Fruit fly (Drosophila melanogaster): Measurements from ENCODE around the gene Snx17.
A peak's percentile ranks its signal among the peaks of the same experiment; 100 is the strongest.

The Snx17 gene

DNA sequence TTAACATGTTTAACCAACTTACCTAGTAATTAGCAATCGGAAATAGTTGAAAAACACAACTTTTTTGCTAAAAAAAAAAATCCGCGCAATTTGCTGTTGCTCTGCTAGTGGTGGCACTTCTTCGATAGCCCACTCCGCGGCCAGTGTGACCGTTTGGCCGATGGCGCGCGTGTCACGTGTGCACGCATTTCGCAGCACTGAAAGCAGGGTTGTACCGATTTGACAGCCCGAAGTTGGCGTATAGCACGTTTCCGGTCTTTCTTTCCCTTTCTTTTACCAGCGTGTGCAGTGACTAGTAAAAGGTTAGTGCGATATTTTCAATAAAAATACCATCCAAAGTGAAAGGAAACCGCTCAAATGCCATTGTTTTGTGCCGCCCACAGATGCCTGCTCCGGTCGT is 5.9 kb downstream of the Snx17 start, which contains the start of the genes Ripalpha and RpL7 (continued):
- TF ChIP-seq Rel (GFP tag; optimal IDR thresholded peaks at IDR 0.05) (peak; percentile 58), Rel (tag; optimal IDR thresholded peaks at IDR 0.05) (peak; percentile 81), Hnf4 (GFP tag; optimal IDR thresholded peaks at IDR 0.05) (peak; percentile 96), br (GFP tag; optimal IDR thresholded peaks at IDR 0.05) (peak; percentile 98), Myc (optimal IDR thresholded peaks at IDR 0.05) (peak; percentile 77), N (GFP tag; optimal IDR thresholded peaks at IDR 0.05) (no peak), brk (GFP tag; optimal IDR thresholded peaks at IDR 0.05) (peak; percentile 87), CG32264 (GFP tag; optimal IDR thresholded peaks at IDR 0.05) (peak; percentile 93)

DNA sequence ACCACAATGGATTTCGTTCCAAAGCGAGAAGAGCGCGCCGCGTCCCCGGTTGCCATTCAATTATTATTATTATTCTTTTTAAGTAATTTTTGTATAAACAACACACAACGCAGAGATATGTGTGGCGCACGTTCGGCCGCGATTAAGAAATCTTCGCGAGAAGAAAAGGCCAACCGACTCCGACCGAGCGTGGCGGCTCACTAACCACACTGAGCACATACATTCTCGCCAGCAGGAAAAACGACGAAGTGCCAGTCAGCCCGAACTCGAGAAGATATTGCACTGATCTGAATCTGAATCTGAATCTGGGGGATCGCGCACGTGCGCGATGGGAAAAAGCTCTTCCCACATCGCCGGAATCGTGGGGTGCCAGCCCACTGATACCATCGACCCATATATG is 7.8 kb downstream of the Snx17 start, which contains the start of gene Sur:
TSS of gene Sur (minus strand) at position 207 of the 400 bp plus-strand sequence.
- TF ChIP-seq woc (GFP tag; optimal IDR thresholded peaks at IDR 0.05): no peak
- TF ChIP-seq Mio (GFP tag; optimal IDR thresholded peaks at IDR 0.05): no peak
- TF ChIP-seq h (GFP tag; optimal IDR thresholded peaks at IDR 0.05): no peak
- no peak for TF ChIP-seq Hnf4 (GFP tag; optimal IDR thresholded peaks at IDR 0.05)
- TF ChIP-seq Sp1 (GFP tag; optimal IDR thresholded peaks at IDR 0.05): no peak
- TF ChIP-seq br (GFP tag; optimal IDR thresholded peaks at IDR 0.05): no peak
- TF ChIP-seq Hr83 (GFP tag; optimal IDR thresholded peaks at IDR 0.05; ENCODE audit: poor library complexity, severe bottlenecking): no peak
- TF ChIP-seq ey (GFP tag; optimal IDR thresholded peaks at IDR 0.05): no peak
- no peak for TF ChIP-seq fru (GFP tag; optimal IDR thresholded peaks at IDR 0.05)
- no peak for TF ChIP-seq lola (GFP tag; optimal IDR thresholded peaks at IDR 0.05)
- no peak for TF ChIP-seq CG32264 (GFP tag; optimal IDR thresholded peaks at IDR 0.05)
- no peak for TF ChIP-seq rgr (GFP tag; optimal IDR thresholded peaks at IDR 0.05)
- TF ChIP-seq foxo (GFP tag; optimal IDR thresholded peaks at IDR 0.05): no peak
- TF ChIP-seq Abd-B (GFP tag; optimal IDR thresholded peaks at IDR 0.05): no peak

DNA sequence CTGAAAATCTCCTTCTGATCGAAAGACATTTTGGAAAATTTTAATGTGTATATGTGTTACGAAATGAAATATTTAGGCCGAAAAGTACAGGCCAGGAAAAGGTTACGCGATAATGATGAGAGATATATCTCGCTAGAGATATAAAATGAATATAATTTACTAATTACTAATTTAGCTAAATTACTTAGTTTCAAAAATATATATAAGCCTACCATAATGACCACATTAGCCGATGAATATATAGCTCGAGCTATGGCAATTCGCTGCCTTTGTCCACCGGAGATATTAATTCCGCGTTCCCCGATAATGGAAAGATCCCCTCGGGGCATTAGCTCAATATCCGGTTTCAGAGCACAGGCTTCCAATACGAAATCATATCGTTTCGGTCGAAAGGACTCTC is 15.4 kb downstream of the Snx17 start, which contains the start of gene Fum4:
TSS of gene Fum4 (minus strand) at position 101 of the 400 bp plus-strand sequence.
- no peak for TF ChIP-seq CG32264 (GFP tag; optimal IDR thresholded peaks at IDR 0.05)
- TF ChIP-seq Hr83 (GFP tag; optimal IDR thresholded peaks at IDR 0.05; ENCODE audit: poor library complexity, severe bottlenecking): no peak
- TF ChIP-seq brk (GFP tag; optimal IDR thresholded peaks at IDR 0.05): no peak
- no peak for TF ChIP-seq ey (GFP tag; optimal IDR thresholded peaks at IDR 0.05)
- TF ChIP-seq fru (GFP tag; optimal IDR thresholded peaks at IDR 0.05): no peak
- no peak for TF ChIP-seq foxo (GFP tag; optimal IDR thresholded peaks at IDR 0.05)
- TF ChIP-seq Rel (GFP tag; optimal IDR thresholded peaks at IDR 0.05): no peak
- no peak for TF ChIP-seq Rel (tag; optimal IDR thresholded peaks at IDR 0.05)
- TF ChIP-seq usp (GFP tag; optimal IDR thresholded peaks at IDR 0.05): no peak
- TF ChIP-seq Dif (GFP tag; optimal IDR thresholded peaks at IDR 0.05; ENCODE audit: partially characterized antibody): no peak
- no peak for TF ChIP-seq rgr (GFP tag; optimal IDR thresholded peaks at IDR 0.05)
- TF ChIP-seq CG9705 (GFP tag; optimal IDR thresholded peaks at IDR 0.05): no peak
- no peak for TF ChIP-seq Myc (optimal IDR thresholded peaks at IDR 0.05)
- TF ChIP-seq Vsx2 (GFP tag; optimal IDR thresholded peaks at IDR 0.05; ENCODE audit: partially characterized antibody): no peak
- TF ChIP-seq jim (GFP tag; optimal IDR thresholded peaks at IDR 0.05): no peak
- TF ChIP-seq tai (GFP tag; optimal IDR thresholded peaks at IDR 0.05): no peak
- no peak for TF ChIP-seq lola (GFP tag; optimal IDR thresholded peaks at IDR 0.05)

DNA sequence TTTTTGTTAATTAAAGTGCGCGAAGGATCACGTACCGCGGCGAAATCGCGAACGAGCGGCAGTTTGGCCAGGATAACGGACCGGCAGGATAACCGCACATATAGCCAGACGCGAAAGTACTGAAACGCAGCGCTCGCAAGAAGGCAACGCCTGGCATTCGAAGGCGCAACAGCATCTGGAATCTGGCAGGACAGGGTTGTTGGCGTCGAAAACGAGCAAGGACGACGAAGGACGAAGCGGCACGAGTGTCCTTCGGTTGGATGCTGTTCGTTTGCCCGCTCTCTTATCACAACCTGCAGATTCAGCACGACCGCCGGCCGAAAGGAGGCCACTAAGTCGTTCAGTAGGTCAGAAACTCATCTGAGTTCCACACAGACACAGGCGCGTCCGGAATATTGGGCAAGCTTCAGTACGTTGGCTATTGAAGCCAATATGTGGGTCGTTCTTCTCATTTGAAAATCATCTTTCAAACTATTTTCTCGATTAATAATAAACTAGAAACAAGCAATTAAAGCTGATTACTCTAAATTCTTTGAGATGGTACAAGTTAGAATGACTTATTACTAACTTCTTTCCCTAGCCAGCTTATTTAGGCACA is 26.5 kb downstream of the Snx17 start, which contains the start of gene CG44153:
TSS of gene CG44153 (minus strand) at position 75 of the 598 bp plus-strand sequence.
- TF ChIP-seq Dif (GFP tag; optimal IDR thresholded peaks at IDR 0.05; ENCODE audit: partially characterized antibody) (no peak), GATAd (GFP tag; optimal IDR thresholded peaks at IDR 0.05) (no peak), Mio (GFP tag; optimal IDR thresholded peaks at IDR 0.05) (no peak)

DNA sequence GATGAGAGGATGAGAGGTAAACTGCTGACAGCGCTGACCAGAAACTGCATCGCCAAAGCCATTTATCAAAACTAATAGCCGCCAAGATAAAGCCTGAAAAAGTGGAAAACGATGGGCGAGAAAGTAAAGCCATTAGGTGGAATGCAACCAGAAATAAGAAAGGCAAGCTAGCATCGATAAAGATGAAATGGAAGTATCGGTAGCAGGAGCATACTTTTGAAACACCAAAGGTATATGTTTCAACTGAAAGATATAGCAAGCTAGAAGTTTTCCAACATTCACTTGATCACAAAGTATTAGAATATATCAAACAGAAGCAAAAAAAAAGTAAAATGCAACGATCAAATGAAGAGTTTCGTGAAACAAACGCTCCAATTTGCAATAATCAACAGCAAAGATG is 34.4 kb downstream of the Snx17 start, which contains the start of gene CG13137:
TSS of gene CG13137 (plus strand) at position 301 of the 400 bp plus-strand sequence.
- TF ChIP-seq Vsx2 (GFP tag; optimal IDR thresholded peaks at IDR 0.05; ENCODE audit: partially characterized antibody): no peak
- TF ChIP-seq CG9705 (GFP tag; optimal IDR thresholded peaks at IDR 0.05): no peak
- no peak for TF ChIP-seq brk (GFP tag; optimal IDR thresholded peaks at IDR 0.05)
- TF ChIP-seq dsf (GFP tag; optimal IDR thresholded peaks at IDR 0.05; ENCODE audit: borderline replicate concordance): no peak
- TF ChIP-seq lola (GFP tag; optimal IDR thresholded peaks at IDR 0.05): no peak
- TF ChIP-seq CG32264 (GFP tag; optimal IDR thresholded peaks at IDR 0.05): no peak
- no peak for TF ChIP-seq ey (GFP tag; optimal IDR thresholded peaks at IDR 0.05)
- TF ChIP-seq psq (GFP tag; optimal IDR thresholded peaks at IDR 0.05): no peak
- no peak for TF ChIP-seq br (GFP tag; optimal IDR thresholded peaks at IDR 0.05)
- TF ChIP-seq foxo (GFP tag; optimal IDR thresholded peaks at IDR 0.05): no peak
- TF ChIP-seq Dif (GFP tag; optimal IDR thresholded peaks at IDR 0.05; ENCODE audit: partially characterized antibody): no peak
- TF ChIP-seq rgr (GFP tag; optimal IDR thresholded peaks at IDR 0.05): no peak
- no peak for TF ChIP-seq Mio (GFP tag; optimal IDR thresholded peaks at IDR 0.05)
- no peak for TF ChIP-seq sage (GFP tag; optimal IDR thresholded peaks at IDR 0.05)
- TF ChIP-seq Myc (optimal IDR thresholded peaks at IDR 0.05): no peak
- TF ChIP-seq fru (GFP tag; optimal IDR thresholded peaks at IDR 0.05): no peak

Measured in whole organism, wandering third instar larva.